Fruit fly (Drosophila melanogaster) whole organism, adult: ENCODE results near the gene Cox11.

ENCODE experiments used
- CG11617 ChIP-seq: fragments of 200-800 bp; sonication (Bioruptor generic); optimal IDR thresholded peaks from 2 replicates; lab custom pipeline; 2017; ENCODE audit warnings: mild to moderate bottlenecking, missing biosample characterization, missing genetic modification reagents, missing genetic modification characterization
- CG12768 ChIP-seq: fragments of 200-800 bp; sonication (Bioruptor generic); optimal IDR thresholded peaks from 2 replicates; lab custom pipeline; 2017; ENCODE audit warnings: missing biosample characterization, missing genetic modification characterization, mild to moderate bottlenecking, moderate library complexity, missing genetic modification reagents
- CG14711 ChIP-seq: fragments of 200-800 bp; sonication (Bioruptor generic); optimal IDR thresholded peaks from 2 replicates; lab custom pipeline; 2018; ENCODE audit warnings: missing biosample characterization, mild to moderate bottlenecking, missing genetic modification characterization, moderate library complexity
- CG1620 ChIP-seq: fragments of 200-800 bp; sonication (Bioruptor generic); optimal IDR thresholded peaks from 2 replicates; lab custom pipeline; 2016; ENCODE audit warnings: missing biosample characterization, missing genetic modification characterization
- CG33017 ChIP-seq: fragments of 200-800 bp; sonication (Bioruptor generic); optimal IDR thresholded peaks from 2 replicates; lab custom pipeline; 2018; ENCODE audit warnings: missing biosample characterization, mild to moderate bottlenecking, missing genetic modification characterization, moderate library complexity
- CG5204 ChIP-seq: fragments of 200-800 bp; sonication (Bioruptor generic); optimal IDR thresholded peaks from 2 replicates; lab custom pipeline; 2016; ENCODE audit warnings: missing biosample characterization, missing genetic modification characterization
- CG7045 ChIP-seq: fragments of 200-800 bp; sonication (Bioruptor generic); optimal IDR thresholded peaks from 2 replicates; lab custom pipeline; 2017; ENCODE audit warnings: missing biosample characterization, mild to moderate bottlenecking, missing genetic modification characterization
- CG7101 ChIP-seq: fragments of 200-800 bp; sonication (Bioruptor generic); optimal IDR thresholded peaks from 2 replicates; lab custom pipeline; 2018; ENCODE audit warnings: missing biosample characterization, mild to moderate bottlenecking, missing genetic modification characterization, moderate library complexity
- Clk ChIP-seq: fragments of 200-800 bp; sonication (Bioruptor generic); optimal IDR thresholded peaks from 2 replicates; lab custom pipeline; 2017; ENCODE audit warnings: missing biosample characterization, missing genetic modification characterization
- Crg-1 ChIP-seq: fragments of 200-800 bp; sonication (Bioruptor generic); optimal IDR thresholded peaks from 2 replicates; lab custom pipeline; 2016; ENCODE audit warnings: missing biosample characterization, missing genetic modification characterization
- Hr96 ChIP-seq: fragments of 200-800 bp; sonication (Bioruptor generic); optimal IDR thresholded peaks from 2 replicates; lab custom pipeline; 2016; ENCODE audit warnings: missing biosample characterization, missing genetic modification characterization
- Mnt ChIP-seq: fragments of 200-800 bp; sonication (Bioruptor generic); optimal IDR thresholded peaks from 2 replicates; lab custom pipeline; 2016; ENCODE audit warnings: missing biosample characterization, mild to moderate bottlenecking, missing genetic modification characterization
- bab1 ChIP-seq: fragments of 200-800 bp; sonication (Bioruptor generic); optimal IDR thresholded peaks from 3 replicates; lab custom pipeline; 2019; ENCODE audit warnings: missing biosample characterization, mild to moderate bottlenecking, missing genetic modification characterization, moderate library complexity
- cic ChIP-seq: fragments of 200-800 bp; sonication (Bioruptor generic); optimal IDR thresholded peaks from 2 replicates; lab custom pipeline; 2017; ENCODE audit warnings: missing biosample characterization, mild to moderate bottlenecking, missing genetic modification characterization, moderate library complexity
- cnc ChIP-seq, 2 experiments: fragments of >200 bp; optimal IDR thresholded peaks; 2 replicates each; lab custom pipeline; 2017
- kay ChIP-seq: fragments of 200-800 bp; sonication (Bioruptor generic); peaks from one replicate; lab custom pipeline; 2016; ENCODE audit warnings: missing biosample characterization, missing genetic modification characterization, borderline replicate concordance
- ovo ChIP-seq: fragments of 200-800 bp; sonication (Bioruptor generic); optimal IDR thresholded peaks from 2 replicates; lab custom pipeline; 2016; ENCODE audit warnings: missing biosample characterization, missing genetic modification characterization
- pad ChIP-seq: fragments of 200-800 bp; sonication (Bioruptor generic); optimal IDR thresholded peaks from 3 replicates; lab custom pipeline; 2017; ENCODE audit warnings: missing biosample characterization, missing genetic modification characterization, mild to moderate bottlenecking, moderate library complexity, missing genetic modification reagents
- tj ChIP-seq: fragments of 200-800 bp; sonication (Bioruptor generic); optimal IDR thresholded peaks from 3 replicates; lab custom pipeline; 2017; ENCODE audit warnings: missing biosample characterization, mild to moderate bottlenecking, missing genetic modification characterization, moderate library complexity
- toe ChIP-seq: fragments of 200-800 bp; sonication (Bioruptor generic); optimal IDR thresholded peaks from 2 replicates; lab custom pipeline; 2016; ENCODE audit warnings: missing biosample characterization, missing genetic modification characterization

Gene Cox11

dm6 chr2L:5491220-5491619 lies 35.5 kb upstream of the Cox11 start:
- TF ChIP-seq ovo (GFP tag; lab: Kevin White, UChicago) (no peak), Crg-1 (GFP tag; lab: Kevin White, UChicago) (no peak), CG1620 (GFP tag; lab: Kevin White, UChicago) (no peak)

dm6 chr2L:5492924-5493323 lies 33.8 kb upstream of the Cox11 start:
- no peak for TF ChIP-seq Clk
- no peak for TF ChIP-seq ovo (GFP tag; lab: Kevin White, UChicago)
- no peak for TF ChIP-seq bab1 (GFP tag; lab: Kevin White, UChicago)
- TF ChIP-seq Crg-1 (GFP tag; lab: Kevin White, UChicago), result no peak
- TF ChIP-seq cic, result no peak
- TF ChIP-seq CG7045 (GFP tag; lab: Kevin White, UChicago), result no peak
- TF ChIP-seq Mnt (GFP tag; lab: Kevin White, UChicago), result no peak
- no peak for TF ChIP-seq CG14711
- TF ChIP-seq toe (GFP tag; lab: Kevin White, UChicago), result no peak
- TF ChIP-seq cnc (optimal IDR thresholded peaks at IDR 0.05; lab: Kevin White, UChicago), result no peak

DNA sequence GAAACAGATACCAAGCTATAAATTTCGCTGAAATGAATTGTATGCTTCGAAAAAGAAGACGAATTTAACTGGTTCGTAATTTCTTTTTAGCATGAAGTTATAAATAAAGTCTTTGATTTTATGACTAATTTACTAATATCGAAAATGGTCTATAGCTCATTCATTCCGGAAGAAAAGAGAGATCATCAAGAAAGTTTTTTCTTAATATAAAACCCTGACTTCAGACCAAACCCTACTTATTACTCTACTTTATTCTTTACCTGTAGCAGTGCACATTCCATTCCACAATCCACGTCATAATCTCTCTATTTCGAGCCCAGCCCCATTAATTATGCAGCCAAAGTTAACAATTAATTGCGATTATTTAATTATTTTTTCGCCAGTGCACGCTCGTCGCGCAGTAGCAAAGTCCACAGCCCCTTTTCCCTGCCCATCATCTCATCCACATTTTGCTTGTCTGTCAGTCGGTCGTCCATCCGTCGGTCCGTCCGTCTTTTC lies 32.8 kb upstream of the Cox11 start:
- TF ChIP-seq kay (no peak), CG11617 (no peak), CG7101 (tag; lab: Kevin White, UChicago) (no peak), CG5204 (GFP tag; lab: Kevin White, UChicago) (no peak), cnc (optimal IDR thresholded peaks at IDR 0.05; lab: Kevin White, UChicago) (no peak), Hr96 (no peak), Mnt (GFP tag; lab: Kevin White, UChicago) (no peak), cic (no peak), ovo (GFP tag; lab: Kevin White, UChicago) (no peak)

DNA sequence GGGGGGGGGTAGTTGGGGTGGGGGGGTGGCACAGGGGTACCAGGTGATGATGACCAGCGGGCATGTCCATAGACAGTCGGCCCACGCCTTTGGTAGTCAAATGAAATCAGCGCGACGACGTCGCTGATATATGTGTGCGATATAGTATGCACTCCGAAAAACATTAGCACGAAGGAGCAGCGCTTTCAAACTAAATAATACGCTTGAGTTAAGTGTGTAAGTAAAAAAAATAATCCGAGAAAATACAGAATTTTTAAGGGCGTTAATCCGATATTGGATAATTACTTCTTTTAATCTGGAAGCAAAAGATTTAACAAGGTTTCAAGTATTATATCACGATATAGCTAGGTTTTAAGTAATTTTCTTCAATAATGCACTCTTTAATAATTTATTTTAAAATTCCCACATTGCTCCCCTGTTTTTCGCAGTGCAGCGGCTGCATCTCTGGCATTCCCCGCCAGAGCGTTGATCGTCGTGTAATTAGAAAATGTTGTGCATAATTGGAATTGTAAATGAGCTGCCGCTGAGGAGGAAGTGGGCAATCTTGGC lies 31.9 kb upstream of the Cox11 start:
- TF ChIP-seq CG5204 (GFP tag; lab: Kevin White, UChicago) (peak; percentile 18), CG7045 (GFP tag; lab: Kevin White, UChicago) (no peak)

dm6 chr2L:5496468-5497093 lies 30.2 kb upstream of the Cox11 start:
- TF ChIP-seq bab1 (GFP tag; lab: Kevin White, UChicago), result no peak
- TF ChIP-seq Clk, result no peak
- no peak for TF ChIP-seq CG12768 (GFP tag; lab: Kevin White, UChicago)
- no peak for TF ChIP-seq tj (GFP tag; lab: Kevin White, UChicago)
- no peak for TF ChIP-seq kay
- TF ChIP-seq Crg-1 (GFP tag; lab: Kevin White, UChicago), result no peak
- no peak for TF ChIP-seq CG33017 (tag; lab: Kevin White, UChicago)
- no peak for TF ChIP-seq Mnt (GFP tag; lab: Kevin White, UChicago)

DNA sequence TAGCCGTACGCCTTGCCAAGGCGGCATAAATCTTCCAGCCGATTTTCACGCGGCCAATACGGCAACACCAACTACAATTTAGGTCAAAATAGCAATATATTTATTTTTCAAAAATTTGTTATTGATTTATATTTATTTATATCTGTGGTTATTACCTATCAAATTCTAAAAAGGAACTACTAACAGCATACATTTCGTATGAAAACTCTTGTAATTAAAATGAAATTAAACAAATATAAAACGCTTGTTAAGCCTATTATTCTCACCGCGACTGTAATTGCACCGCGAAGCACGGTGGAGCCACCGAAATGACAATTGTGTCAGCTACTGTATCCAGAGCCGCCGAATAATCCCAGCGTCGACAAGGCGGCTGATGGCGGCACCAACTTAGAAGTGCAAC lies 27.3 kb upstream of the Cox11 start:
- TF ChIP-seq Mnt (GFP tag; lab: Kevin White, UChicago) (no peak), bab1 (GFP tag; lab: Kevin White, UChicago) (no peak), ovo (GFP tag; lab: Kevin White, UChicago) (no peak), tj (GFP tag; lab: Kevin White, UChicago) (no peak), pad (GFP tag; lab: Kevin White, UChicago) (no peak), Clk (no peak), cnc (optimal IDR thresholded peaks at IDR 0.05; lab: Kevin White, UChicago) (no peak), Crg-1 (GFP tag; lab: Kevin White, UChicago) (no peak), CG11617 (no peak), cic (no peak), CG7045 (GFP tag; lab: Kevin White, UChicago) (no peak), CG1620 (GFP tag; lab: Kevin White, UChicago) (no peak), CG33017 (tag; lab: Kevin White, UChicago) (no peak), CG14711 (no peak), toe (GFP tag; lab: Kevin White, UChicago) (no peak), CG5204 (GFP tag; lab: Kevin White, UChicago) (no peak)

DNA sequence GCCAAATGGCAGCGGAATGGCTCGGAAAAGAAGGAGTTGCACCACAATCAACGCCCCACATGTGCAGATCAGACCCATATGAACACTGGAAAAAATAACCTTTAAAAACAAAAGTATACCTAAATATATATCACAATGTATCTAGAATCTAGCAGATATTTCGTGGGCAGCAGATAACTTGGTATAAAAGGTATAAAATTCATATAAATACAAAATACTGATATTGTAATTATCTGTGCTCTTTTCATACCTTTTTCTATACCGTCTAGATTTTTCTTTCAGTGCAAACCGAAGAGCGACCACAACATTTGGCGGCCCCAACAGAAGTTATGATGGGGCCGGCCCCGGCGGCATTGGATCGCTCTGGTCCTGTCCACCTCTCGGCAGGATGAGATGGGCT lies 25.4 kb upstream of the Cox11 start:
- TF ChIP-seq Clk, result no peak
- TF ChIP-seq CG14711, result no peak
- no peak for TF ChIP-seq Crg-1 (GFP tag; lab: Kevin White, UChicago)
- no peak for TF ChIP-seq CG1620 (GFP tag; lab: Kevin White, UChicago)

dm6 chr2L:5502868-5503267 lies 23.9 kb upstream of the Cox11 start:
- TF ChIP-seq Clk (no peak), Crg-1 (GFP tag; lab: Kevin White, UChicago) (no peak), cnc (optimal IDR thresholded peaks at IDR 0.05; lab: Kevin White, UChicago) (no peak), tj (GFP tag; lab: Kevin White, UChicago) (no peak), CG7045 (GFP tag; lab: Kevin White, UChicago) (no peak), cic (no peak), pad (GFP tag; lab: Kevin White, UChicago) (no peak), kay (no peak), Hr96 (no peak), bab1 (GFP tag; lab: Kevin White, UChicago) (no peak), CG33017 (tag; lab: Kevin White, UChicago) (no peak), CG7101 (tag; lab: Kevin White, UChicago) (no peak), Mnt (GFP tag; lab: Kevin White, UChicago) (no peak), toe (GFP tag; lab: Kevin White, UChicago) (no peak), CG11617 (no peak), ovo (GFP tag; lab: Kevin White, UChicago) (no peak)
